Fruit fly (Drosophila melanogaster) whole organism, embryonic: ENCODE results near the gene Glg1.

ENCODE experiments used
- Atf-2 ChIP-seq: fragments of 200-800 bp; sonication (Bioruptor generic); optimal IDR thresholded peaks from 2 replicates; lab custom pipeline; 2016; ENCODE audit warnings: missing biosample characterization, missing genetic modification characterization
- CG10267 ChIP-seq: fragments of 200-800 bp; sonication (Bioruptor generic); optimal IDR thresholded peaks from 2 replicates; lab custom pipeline; 2018; ENCODE audit warnings: missing biosample characterization, mild to moderate bottlenecking, missing genetic modification characterization, moderate library complexity
- CG10959 ChIP-seq: fragments of 200-800 bp; sonication (Bioruptor generic); IDR thresholded peaks from 2 replicates; pipeline ENCODE4 v1.3.6; 2022; ENCODE audit warnings: missing biosample characterization, missing genetic modification characterization
- CG10979 ChIP-seq: fragments of 200-800 bp; sonication (Bioruptor generic); optimal IDR thresholded peaks from 2 replicates; lab custom pipeline; 2018; ENCODE audit warnings: missing biosample characterization, mild to moderate bottlenecking, missing genetic modification characterization, moderate library complexity
- CG11504 ChIP-seq: fragments of 200-800 bp; sonication (Bioruptor generic); optimal IDR thresholded peaks from 3 replicates; lab custom pipeline; 2019; ENCODE audit warnings: missing biosample characterization, mild to moderate bottlenecking, missing genetic modification characterization, moderate library complexity
- CG11723 ChIP-seq: fragments of 200-800 bp; sonication (Bioruptor generic); optimal IDR thresholded peaks from 2 replicates; lab custom pipeline; 2017; ENCODE audit warnings: missing biosample characterization, mild to moderate bottlenecking, missing genetic modification characterization
- CG1233 ChIP-seq: fragments of 200-800 bp; sonication (Bioruptor generic); optimal IDR thresholded peaks from 4 replicates; lab custom pipeline; 2018; ENCODE audit warnings: missing biosample characterization, mild to moderate bottlenecking, missing genetic modification characterization
- CG14710 ChIP-seq: fragments of 200-800 bp; sonication (Bioruptor generic); optimal IDR thresholded peaks from 3 replicates; lab custom pipeline; 2019; ENCODE audit warnings: missing biosample characterization, mild to moderate bottlenecking, missing genetic modification characterization, moderate library complexity
- CG15601 ChIP-seq: fragments of 200-800 bp; sonication (Bioruptor generic); optimal IDR thresholded peaks from 3 replicates; lab custom pipeline; 2019; ENCODE audit warnings: missing biosample characterization, mild to moderate bottlenecking, missing genetic modification characterization, moderate library complexity
- CG17361 ChIP-seq: fragments of 200-800 bp; sonication (Bioruptor generic); IDR thresholded peaks from 3 replicates; pipeline ENCODE4 v1.3.6; 2022; ENCODE audit warnings: missing biosample characterization, missing genetic modification characterization
- CG18262 ChIP-seq: fragments of 200-800 bp; optimal IDR thresholded peaks from 3 replicates; lab custom pipeline; 2019; ENCODE audit warnings: missing biosample characterization, mild to moderate bottlenecking, missing genetic modification characterization, moderate library complexity
- CG33557 ChIP-seq: fragments of 200-800 bp; sonication (Bioruptor generic); optimal IDR thresholded peaks from 2 replicates; lab custom pipeline; 2019; ENCODE audit warnings: missing biosample characterization, mild to moderate bottlenecking, missing genetic modification characterization, moderate library complexity
- CG34422 ChIP-seq: fragments of 200-800 bp; sonication (Bioruptor generic); IDR thresholded peaks from 3 replicates; pipeline ENCODE4 v1.3.6; 2022; ENCODE audit warnings: missing biosample characterization, missing genetic modification characterization
- CG6254 ChIP-seq: fragments of 200-800 bp; sonication (Bioruptor generic); optimal IDR thresholded peaks from 3 replicates; lab custom pipeline; 2017; ENCODE audit warnings: mild to moderate bottlenecking, missing biosample characterization, missing genetic modification reagents, missing genetic modification characterization
- CG6689 ChIP-seq: fragments of 200-800 bp; sonication (Bioruptor generic); IDR thresholded peaks from 2 replicates; pipeline ENCODE4 v1.3.6; 2022; ENCODE audit warnings: missing biosample characterization, missing genetic modification characterization
- CG6854 ChIP-seq: fragments of 200-800 bp; sonication (Bioruptor generic); optimal IDR thresholded peaks from 3 replicates; lab custom pipeline; 2017; ENCODE audit warnings: missing biosample characterization, mild to moderate bottlenecking, missing genetic modification characterization
- CG7556 ChIP-seq: fragments of 200-800 bp; sonication (Bioruptor generic); optimal IDR thresholded peaks from 2 replicates; lab custom pipeline; 2017; ENCODE audit warnings: missing biosample characterization, mild to moderate bottlenecking, missing genetic modification characterization
- CG7839 ChIP-seq: fragments of 200-800 bp; sonication (Bioruptor generic); optimal IDR thresholded peaks from 3 replicates; lab custom pipeline; 2018; ENCODE audit warnings: missing biosample characterization, mild to moderate bottlenecking, missing genetic modification characterization, moderate library complexity
- CG8388 ChIP-seq: fragments of 200-800 bp; sonication (Bioruptor generic); optimal IDR thresholded peaks from 2 replicates; lab custom pipeline; 2019; ENCODE audit warnings: missing biosample characterization, mild to moderate bottlenecking, missing genetic modification characterization, moderate library complexity
- CG8924 ChIP-seq: fragments of 200-800 bp; optimal IDR thresholded peaks from 3 replicates; lab custom pipeline; 2019; ENCODE audit warnings: missing biosample characterization, mild to moderate bottlenecking, missing genetic modification characterization, moderate library complexity
- CG9727 ChIP-seq: fragments of 200-800 bp; sonication (Bioruptor generic); optimal IDR thresholded peaks from 3 replicates; lab custom pipeline; 2017; ENCODE audit warnings: missing biosample characterization, mild to moderate bottlenecking, missing genetic modification characterization
- D ChIP-seq, 2 experiments: fragments of 200-800 bp in 1 of 2; fragments of >200 bp in 1 of 2; sonication (Bioruptor generic) in 1 of 2; optimal IDR thresholded peaks; 2 replicates in 1 of 2; 3 replicates in 1 of 2; lab custom pipeline; 2017; ENCODE audit warnings: mild to moderate bottlenecking in 1 of 2, missing biosample characterization in 1 of 2, missing genetic modification characterization in 1 of 2, missing genetic modification reagents in 1 of 2
- D19A ChIP-seq: fragments of 200-800 bp; optimal IDR thresholded peaks from 3 replicates; lab custom pipeline; 2019; ENCODE audit warnings: missing biosample characterization, mild to moderate bottlenecking, missing genetic modification characterization, moderate library complexity
- Gug ChIP-seq: fragments of 200-800 bp; sonication (Bioruptor generic); IDR thresholded peaks from 4 replicates; pipeline ENCODE4 v1.3.6; 2022; ENCODE audit warnings: missing biosample characterization, missing genetic modification characterization
- Hand ChIP-seq: fragments of 200-800 bp; sonication (Bioruptor generic); optimal IDR thresholded peaks from 2 replicates; lab custom pipeline; 2017; ENCODE audit warnings: mild to moderate bottlenecking, missing biosample characterization, missing genetic modification reagents, missing genetic modification characterization
- Hr78 ChIP-seq, 2 experiments: fragments of 200-800 bp in 1 of 2; fragments of >200 bp in 1 of 2; sonication (Bioruptor generic) in 1 of 2; optimal IDR thresholded peaks; 2 replicates each; lab custom pipeline; 2017 to 2019; ENCODE audit warnings: missing biosample characterization in 2 of 2, missing genetic modification characterization in 2 of 2, mild to moderate bottlenecking in 1 of 2, moderate library complexity in 1 of 2
- Oli ChIP-seq: fragments of 200-800 bp; sonication (Bioruptor generic); optimal IDR thresholded peaks from 2 replicates; lab custom pipeline; 2018; ENCODE audit warnings: missing biosample characterization, mild to moderate bottlenecking, missing genetic modification characterization, moderate library complexity
- Sox100B ChIP-seq: fragments of 200-800 bp; sonication (Bioruptor generic); optimal IDR thresholded peaks from 3 replicates; lab custom pipeline; 2018; ENCODE audit warnings: missing biosample characterization, mild to moderate bottlenecking, missing genetic modification characterization
- Sox102F ChIP-seq: fragments of 200-800 bp; sonication (Bioruptor generic); optimal IDR thresholded peaks from 2 replicates; lab custom pipeline; 2018; ENCODE audit warnings: missing biosample characterization, mild to moderate bottlenecking, missing genetic modification characterization, moderate library complexity
- Ssrp ChIP-seq: fragments of 200-800 bp; sonication (Bioruptor generic); optimal IDR thresholded peaks from 2 replicates; lab custom pipeline; 2018; ENCODE audit warnings: missing biosample characterization, mild to moderate bottlenecking, missing genetic modification characterization, moderate library complexity
- abd-A ChIP-seq: fragments of 200-800 bp; sonication (Bioruptor generic); optimal IDR thresholded peaks from 3 replicates; lab custom pipeline; 2019; ENCODE audit warnings: missing biosample characterization, mild to moderate bottlenecking, missing genetic modification characterization, moderate library complexity
- ase ChIP-seq: fragments of 200-800 bp; sonication (Bioruptor generic); IDR thresholded peaks from 3 replicates; pipeline ENCODE4 v1.3.6; 2022; ENCODE audit warnings: missing biosample characterization, missing genetic modification characterization
- az2 ChIP-seq: fragments of 200-800 bp; sonication (Bioruptor generic); optimal IDR thresholded peaks from 3 replicates; lab custom pipeline; 2016; ENCODE audit warnings: missing biosample characterization, missing genetic modification characterization
- bsh ChIP-seq, 2 experiments: fragments of 200-800 bp; sonication (Bioruptor generic); optimal IDR thresholded peaks; 2 replicates each; lab custom pipeline; 2017 to 2018; ENCODE audit warnings: mild to moderate bottlenecking in 2 of 2, missing biosample characterization in 2 of 2, missing genetic modification characterization in 2 of 2, moderate library complexity in 1 of 2
- dimm ChIP-seq: fragments of 200-800 bp; sonication (Bioruptor generic); IDR thresholded peaks from 2 replicates; pipeline ENCODE4 v1.3.6; 2022; ENCODE audit warnings: missing biosample characterization, missing genetic modification characterization
- dmrt11E ChIP-seq: fragments of 200-800 bp; sonication (Bioruptor generic); optimal IDR thresholded peaks from 3 replicates; lab custom pipeline; 2018; ENCODE audit warnings: missing biosample characterization, mild to moderate bottlenecking, missing genetic modification characterization, moderate library complexity
- fd96Cb ChIP-seq: fragments of 200-800 bp; sonication (Bioruptor generic); optimal IDR thresholded peaks from 2 replicates; lab custom pipeline; 2018; ENCODE audit warnings: missing biosample characterization, mild to moderate bottlenecking, missing genetic modification characterization, moderate library complexity
- gem ChIP-seq: fragments of 200-800 bp; sonication (Bioruptor generic); optimal IDR thresholded peaks from 2 replicates; lab custom pipeline; 2019; ENCODE audit warnings: missing biosample characterization, mild to moderate bottlenecking, missing genetic modification characterization, moderate library complexity
- grau ChIP-seq: fragments of 200-800 bp; optimal IDR thresholded peaks from 3 replicates; lab custom pipeline; 2019; ENCODE audit warnings: missing biosample characterization, mild to moderate bottlenecking, missing genetic modification characterization, moderate library complexity
- luna ChIP-seq: fragments of 200-800 bp; sonication (Bioruptor generic); optimal IDR thresholded peaks from 2 replicates; lab custom pipeline; 2016; ENCODE audit warnings: missing biosample characterization, missing genetic modification characterization
- nmo ChIP-seq: fragments of 200-800 bp; sonication (Bioruptor generic); optimal IDR thresholded peaks from 2 replicates; lab custom pipeline; 2018; ENCODE audit warnings: missing biosample characterization, mild to moderate bottlenecking, missing genetic modification characterization, moderate library complexity
- phol ChIP-seq: fragments of 200-800 bp; sonication (Bioruptor generic); optimal IDR thresholded peaks from 3 replicates; lab custom pipeline; 2018; ENCODE audit warnings: missing biosample characterization, mild to moderate bottlenecking, missing genetic modification characterization, moderate library complexity
- prd ChIP-seq, 3 experiments: fragments of >200 bp in 2 of 3; fragments of 200-800 bp in 1 of 3; sonication (Bioruptor generic) in 1 of 3; optimal IDR thresholded peaks in 2 of 3; IDR thresholded peaks in 1 of 3; 2 replicates in 2 of 3; 3 replicates in 1 of 3; pipeline versions ENCODE4 v1.3.6 to Lab custom; 2017 to 2022; ENCODE audit warnings: missing biosample characterization in 1 of 3, missing genetic modification characterization in 1 of 3
- ro ChIP-seq: fragments of 200-800 bp; sonication (Bioruptor generic); IDR thresholded peaks from 2 replicates; pipeline ENCODE4 v1.3.6; 2022; ENCODE audit warnings: missing biosample characterization, missing genetic modification characterization
- trem ChIP-seq: fragments of 200-800 bp; optimal IDR thresholded peaks from 3 replicates; lab custom pipeline; 2019; ENCODE audit warnings: missing biosample characterization, mild to moderate bottlenecking, missing genetic modification characterization, moderate library complexity
- vvl ChIP-seq: fragments of 200-800 bp; sonication (Bioruptor generic); IDR thresholded peaks from 2 replicates; pipeline ENCODE4 v1.3.6; 2022; ENCODE audit warnings: missing biosample characterization, missing genetic modification characterization
- zen ChIP-seq: fragments of 200-800 bp; sonication (Bioruptor generic); optimal IDR thresholded peaks from 3 replicates; lab custom pipeline; 2018; ENCODE audit warnings: missing biosample characterization, mild to moderate bottlenecking, missing genetic modification characterization, moderate library complexity
- zf30C ChIP-seq: fragments of 200-800 bp; sonication (Bioruptor generic); optimal IDR thresholded peaks from 3 replicates; lab custom pipeline; 2018; ENCODE audit warnings: missing biosample characterization, mild to moderate bottlenecking, missing genetic modification characterization

The Glg1 gene

dm6 chr3L:21462860-21463259 is 44.5 kb downstream of the Glg1 start:
- TF ChIP-seq ro (GFP tag; lab: Robert Waterston, UW) (no peak), Sox100B (peak; percentile 42), nmo (GFP tag; lab: Kevin White, UChicago) (peak; percentile 64), CG7556 (GFP tag; lab: Kevin White, UChicago) (peak; percentile 51), D19A (tag; lab: Kevin White, UChicago) (peak; percentile 14), CG15601 (tag; lab: Kevin White, UChicago) (peak; percentile 16), CG11723 (GFP tag; lab: Kevin White, UChicago) (peak; percentile 7), CG14710 (tag; lab: Kevin White, UChicago) (peak; percentile 59), Ssrp (tag; lab: Kevin White, UChicago) (peak; percentile 32), CG10267 (tag; lab: Kevin White, UChicago) (peak; percentile 16), CG7839 (peak; percentile 28), grau (peak; percentile 5), CG6689 (GFP tag; lab: Robert Waterston, UW) (peak; percentile 15; the same call in 1 of the 2 replicates), luna (no peak), CG9727 (peak; percentile 71), phol (peak; percentile 58), gem (peak; percentile 57), CG6854 (GFP tag; lab: Kevin White, UChicago) (no peak), trem (tag; lab: Kevin White, UChicago) (peak; percentile 10), dmrt11E (tag; lab: Kevin White, UChicago) (peak; percentile 70), ase (GFP tag; lab: Robert Waterston, UW) (no peak), fd96Cb (tag; lab: Kevin White, UChicago) (peak; percentile 18), CG17361 (GFP tag; lab: Robert Waterston, UW) (peak; percentile 73), CG8388 (GFP tag; lab: Kevin White, UChicago) (peak; percentile 23), CG33557 (GFP tag; lab: Kevin White, UChicago) (peak; percentile 10), D (optimal IDR thresholded peaks at IDR 0.05; lab: Kevin White, UChicago) (no peak), D (GFP tag; optimal IDR thresholded peaks at IDR 0.05; lab: Kevin White, UChicago) (peak; percentile 59), zen (tag; lab: Kevin White, UChicago) (peak; percentile 15), prd (optimal IDR thresholded peaks at IDR 0.05; lab: Kevin White, UChicago) (no peak), prd (GFP tag; IDR thresholded peaks at IDR 0.05; lab: Robert Waterston, UW) (peak; percentile 28; the same call in 1 of the 3 replicates), CG10979 (tag; lab: Kevin White, UChicago) (peak; percentile 59), Gug (GFP tag; lab: Robert Waterston, UW) (no peak), vvl (GFP tag; lab: Robert Waterston, UW) (no peak), Hr78 (GFP tag; optimal IDR thresholded peaks at IDR 0.05; lab: Kevin White, UChicago) (peak in 1 of 2 experiments; percentile 35), Atf-2 (no peak), Sox102F (GFP tag; lab: Kevin White, UChicago) (peak; percentile 21), dimm (GFP tag; lab: Robert Waterston, UW) (no peak), CG18262 (tag; lab: Kevin White, UChicago) (peak; percentile 73), az2 (GFP tag; lab: Kevin White, UChicago) (peak; percentile 27), abd-A (no peak), CG10959 (GFP tag; lab: Robert Waterston, UW) (0 out of 2 replicates have a peak, but pooled peaks have one; percentile 9), zf30C (peak; percentile 48), CG11504 (tag; lab: Kevin White, UChicago) (peak; percentile 46), CG34422 (GFP tag; lab: Robert Waterston, UW) (no peak), Hand (GFP tag; lab: Kevin White, UChicago) (no peak), Oli (peak; percentile 33), CG8924 (tag; lab: Kevin White, UChicago) (peak; percentile 10), CG6254 (GFP tag; lab: Kevin White, UChicago) (peak; percentile 6), bsh (GFP tag; optimal IDR thresholded peaks at IDR 0.05; lab: Kevin White, UChicago) (peak in 1 of 2 experiments; percentile 33), CG1233 (peak; percentile 2)
